Worm (Caenorhabditis elegans) whole organism, L3 larva: ENCODE measurements around the gene C15B12.8.

Experiments used
- ceh-82 ChIP-seq: fragments of 150-350 bp; optimal IDR thresholded peaks from 2 replicates; lab custom pipeline; 2014; ENCODE audit warnings: missing biosample characterization, missing genetic modification characterization
- nhr-77 ChIP-seq: fragments of 150-350 bp; optimal IDR thresholded peaks from 2 replicates; lab custom pipeline; 2014; ENCODE audit warnings: missing biosample characterization, missing genetic modification characterization
- ztf-11 ChIP-seq: fragments of 150-350 bp; optimal IDR thresholded peaks from 2 replicates; lab custom pipeline; 2014; ENCODE audit warnings: missing biosample characterization, missing genetic modification characterization
- ztf-4 ChIP-seq: fragments of 150-350 bp; optimal IDR thresholded peaks from 2 replicates; lab custom pipeline; 2014; ENCODE audit warnings: missing biosample characterization, missing genetic modification characterization

DNA sequence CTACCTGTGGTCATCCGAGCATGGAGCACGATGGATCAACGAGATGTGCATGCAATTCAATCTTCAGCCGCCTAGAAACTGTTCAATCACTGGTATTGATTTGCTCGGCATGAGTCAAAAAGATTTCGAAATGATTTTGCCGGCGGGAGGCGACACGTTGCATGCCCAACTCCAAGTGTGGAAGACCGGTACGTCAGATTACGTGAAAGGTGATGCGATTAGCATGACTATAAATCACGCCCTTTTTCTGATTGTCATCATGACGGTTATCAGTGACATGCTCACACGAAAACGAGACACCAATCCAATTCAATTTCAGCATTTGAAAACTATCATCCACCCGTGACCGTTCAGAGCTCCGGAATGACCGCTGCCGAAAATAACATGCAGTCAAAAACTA is 46.6 kb downstream of the C15B12.8 start:
- no peak for TF ChIP-seq ztf-11 (tag; lab: Kevin White, UChicago)
- TF ChIP-seq ceh-82 (tag; lab: Kevin White, UChicago): no peak
- TF ChIP-seq nhr-77: no peak
- TF ChIP-seq ztf-4 (tag; lab: Kevin White, UChicago): no peak
